Worm (Caenorhabditis elegans) whole organism, midembryonic: Measurements from ENCODE around the gene rsa-2.

Experiments
- T22C8.4 ChIP-seq: fragments of 200-800 bp; sonication (Bioruptor generic); IDR thresholded peaks from 2 replicates; pipeline ENCODE4 v1.3.6; 2022; ENCODE audit warnings: missing genetic modification characterization, missing compliant biosample characterization
- cog-1 ChIP-seq: sonication (generic microtip); optimal IDR thresholded peaks from 2 replicates; lab custom pipeline; 2016; ENCODE audit warnings: missing genetic modification characterization, missing compliant biosample characterization
- flt-1 ChIP-seq: fragments of 200-800 bp; sonication (Bioruptor generic); IDR thresholded peaks from 2 replicates; pipeline ENCODE4 v1.3.6; 2022; ENCODE audit warnings: missing genetic modification characterization, missing compliant biosample characterization
- klf-2 ChIP-seq: fragments of 200-800 bp; sonication (Bioruptor generic); conservative IDR thresholded peaks from 2 replicates; pipeline ENCODE4 v1.3.6; 2022; ENCODE audit warnings: missing genetic modification reagents, missing genetic modification characterization, missing compliant biosample characterization
- med-1 ChIP-seq: sonication (generic microtip); optimal IDR thresholded peaks from 2 replicates; lab custom pipeline; 2017; ENCODE audit warnings: missing genetic modification characterization, mild to moderate bottlenecking, missing compliant biosample characterization, antibody characterized with exemption, missing genetic modification reagents; ENCODE audit not compliant: insufficient read depth
- ref-1 ChIP-seq: fragments of 200-800 bp; sonication (Bioruptor generic); conservative IDR thresholded peaks from 2 replicates; pipeline ENCODE4 v1.3.6; 2022; ENCODE audit warnings: missing genetic modification reagents, missing genetic modification characterization, missing compliant biosample characterization
- tab-1 ChIP-seq: fragments of 200-800 bp; sonication (Bioruptor generic); IDR thresholded peaks from 2 replicates; pipeline ENCODE4 v1.3.6; 2022; ENCODE audit warnings: missing genetic modification characterization, missing compliant biosample characterization
- ztf-23 ChIP-seq: fragments of 200-800 bp; sonication (Bioruptor generic); IDR thresholded peaks from 2 replicates; pipeline ENCODE4 v1.3.6; 2022; ENCODE audit warnings: missing genetic modification reagents, missing genetic modification characterization, missing compliant biosample characterization
- ztf-29 ChIP-seq: fragments of 200-800 bp; sonication (Bioruptor generic); IDR thresholded peaks from 2 replicates; pipeline ENCODE4 v1.3.6; 2022; ENCODE audit warnings: missing genetic modification reagents, missing genetic modification characterization, missing compliant biosample characterization

ce11 chrIII:11083993-11084392, 20.7 kb downstream of the rsa-2 start:
- no peak for TF ChIP-seq klf-2
- no peak for TF ChIP-seq ztf-23 (GFP tag; lab: Robert Waterston, UW)
- TF ChIP-seq flt-1 (GFP tag; lab: Robert Waterston, UW) = no peak
- TF ChIP-seq ztf-29 (GFP tag; lab: Robert Waterston, UW) = no peak
- no peak for TF ChIP-seq T22C8.4
- no peak for TF ChIP-seq med-1
- no peak for TF ChIP-seq ref-1
- no peak for TF ChIP-seq cog-1 (tag; lab: Kevin White, UChicago)
- TF ChIP-seq tab-1 (GFP tag; lab: Robert Waterston, UW) = no peak
